Fruit fly (Drosophila melanogaster) whole organism, pupa: Measurements from ENCODE around the gene GstZ1.

Experiments used
- CG10348 ChIP-seq: fragments of 200-800 bp; sonication (Bioruptor generic); IDR thresholded peaks from 2 replicates; pipeline ENCODE4 v1.3.6; 2022; ENCODE audit warnings: missing biosample characterization, missing genetic modification characterization
- CG15710 ChIP-seq: fragments of 200-800 bp; sonication (Bioruptor generic); optimal IDR thresholded peaks from 2 replicates; lab custom pipeline; 2018; ENCODE audit warnings: missing biosample characterization, mild to moderate bottlenecking, missing genetic modification characterization, moderate library complexity
- CG17806 ChIP-seq: fragments of 200-800 bp; sonication (Bioruptor generic); optimal IDR thresholded peaks from 2 replicates; lab custom pipeline; 2018; ENCODE audit warnings: missing biosample characterization, mild to moderate bottlenecking, missing genetic modification characterization, moderate library complexity
- CG4496 ChIP-seq: fragments of 200-800 bp; sonication (Bioruptor generic); IDR thresholded peaks from 3 replicates; pipeline ENCODE4 v1.3.6; 2022; ENCODE audit warnings: missing biosample characterization, missing genetic modification characterization
- EcR ChIP-seq: fragments of 200-800 bp; sonication (Bioruptor generic); optimal IDR thresholded peaks from 3 replicates; lab custom pipeline; 2019; ENCODE audit warnings: missing biosample characterization, missing genetic modification characterization, mild to moderate bottlenecking, moderate library complexity, missing genetic modification reagents
- Ets98B ChIP-seq: fragments of 200-800 bp; sonication (Bioruptor generic); IDR thresholded peaks from 2 replicates; pipeline ENCODE4 v1.3.6; 2022; ENCODE audit warnings: missing biosample characterization, missing genetic modification characterization
- Pif1A ChIP-seq: fragments of 200-800 bp; sonication (Bioruptor generic); optimal IDR thresholded peaks from 3 replicates; lab custom pipeline; 2016; ENCODE audit warnings: missing biosample characterization, missing genetic modification characterization
- Pif1B ChIP-seq: fragments of 200-800 bp; sonication (Bioruptor generic); optimal IDR thresholded peaks from 3 replicates; lab custom pipeline; 2016; ENCODE audit warnings: missing biosample characterization, missing genetic modification characterization
- Snoo ChIP-seq: fragments of 200-800 bp; sonication (Bioruptor generic); optimal IDR thresholded peaks from 3 replicates; lab custom pipeline; 2017; ENCODE audit warnings: missing biosample characterization, mild to moderate bottlenecking, missing genetic modification characterization, inconsistent platforms
- gl ChIP-seq: fragments of 200-800 bp; sonication (Bioruptor generic); optimal IDR thresholded peaks from 2 replicates; lab custom pipeline; 2018; ENCODE audit warnings: missing biosample characterization, mild to moderate bottlenecking, missing genetic modification characterization

- TF ChIP-seq Snoo (tag; lab: Kevin White, UChicago) (no peak), CG10348 (no peak), Pif1A (GFP tag; lab: Kevin White, UChicago) (no peak), Pif1B (no peak), CG15710 (tag; lab: Kevin White, UChicago) (no peak), EcR (no peak), Ets98B (no peak), gl (tag; lab: Kevin White, UChicago) (no peak), CG4496 (no peak), CG17806 (tag; lab: Kevin White, UChicago) (no peak)
These were observed 44.3 kb downstream of the GstZ1 start, which contains the start of the genes Task7 and alpha-Man-IIa for dm6 chr3R:9411928-9412640.
